Worm (Caenorhabditis elegans) whole organism, early embryonic: ENCODE measurements around the gene thn-6.
"Not testable (repeated sequence)": the region's sequence is repeated elsewhere in the genome, so short reads cannot be mapped to it uniquely, and the experiment has no call there.

Experiments
- B0310.2 ChIP-seq: sonication (generic microtip); optimal IDR thresholded peaks from 2 replicates; lab custom pipeline; 2016; ENCODE audit warnings: mild to moderate bottlenecking, missing genetic modification characterization, missing compliant biosample characterization
- F13C5.2 ChIP-seq: sonication (generic microtip); optimal IDR thresholded peaks from 2 replicates; lab custom pipeline; 2017; ENCODE audit warnings: mild to moderate bottlenecking, missing genetic modification characterization, inconsistent platforms, missing compliant biosample characterization
- aly-1 ChIP-seq: sonication (generic microtip); optimal IDR thresholded peaks from 2 replicates; lab custom pipeline; 2016; ENCODE audit warnings: missing genetic modification characterization, missing compliant biosample characterization
- ama-1 ChIP-seq: fragments of 150-350 bp; optimal IDR thresholded peaks from 2 replicates; lab custom pipeline; 2014
- ceh-13 ChIP-seq: fragments of 200-800 bp; sonication (Bioruptor generic); optimal IDR thresholded peaks from 2 replicates; lab custom pipeline; 2018; ENCODE audit warnings: mild to moderate bottlenecking, missing genetic modification characterization, missing compliant biosample characterization
- ets-7 ChIP-seq: sonication (generic microtip); optimal IDR thresholded peaks from 2 replicates; lab custom pipeline; 2016; ENCODE audit warnings: missing genotype, missing genetic modification characterization, missing compliant biosample characterization
- flt-1 ChIP-seq: fragments of 200-800 bp; sonication (Bioruptor generic); IDR thresholded peaks from 2 replicates; pipeline ENCODE4 v1.3.6; 2022; ENCODE audit warnings: missing genetic modification characterization, missing compliant biosample characterization
- hmbx-1 ChIP-seq: sonication (generic microtip); optimal IDR thresholded peaks from 2 replicates; lab custom pipeline; 2016; ENCODE audit warnings: mild to moderate bottlenecking, missing genetic modification characterization, missing compliant biosample characterization
- pes-1 ChIP-seq: fragments of 200-800 bp; sonication (Bioruptor generic); IDR thresholded peaks from 2 replicates; pipeline ENCODE4 v1.3.6; 2022; ENCODE audit warnings: missing genetic modification reagents, missing genetic modification characterization, missing compliant biosample characterization
- scrt-1 ChIP-seq: fragments of 200-800 bp; sonication (Bioruptor generic); IDR thresholded peaks from 2 replicates; pipeline ENCODE4 v1.3.6; 2022; ENCODE audit warnings: missing genetic modification characterization, missing compliant biosample characterization
- sea-1 ChIP-seq: fragments of 200-800 bp; sonication (Bioruptor generic); conservative IDR thresholded peaks from 2 replicates; pipeline ENCODE4 v1.3.6; 2022; ENCODE audit warnings: missing genetic modification characterization, missing compliant biosample characterization
- tbx-11 ChIP-seq: fragments of 200-800 bp; sonication (Bioruptor generic); IDR thresholded peaks from 2 replicates; pipeline ENCODE4 v1.3.6; 2022; ENCODE audit warnings: missing genetic modification characterization, missing compliant biosample characterization
- tra-4 ChIP-seq: sonication (generic microtip); optimal IDR thresholded peaks from 2 replicates; lab custom pipeline; 2017; ENCODE audit warnings: missing genetic modification characterization, missing compliant biosample characterization

ce11 chrIV:5225277-5225822, 3.4 kb upstream of the thn-6 start, which contains the start of gene cylc-1:
- TF ChIP-seq F13C5.2 (tag; lab: Kevin White, UChicago); ama-1 (lab: Kevin White, UChicago); flt-1; ceh-13 (GFP tag; lab: Kevin White, UChicago); hmbx-1 (tag; lab: Kevin White, UChicago); scrt-1 (GFP tag; lab: Robert Waterston, UW); tra-4 (tag; lab: Kevin White, UChicago); tbx-11 (GFP tag; lab: Robert Waterston, UW); B0310.2 (tag; lab: Kevin White, UChicago); pes-1 (GFP tag; lab: Robert Waterston, UW); sea-1; ets-7 (tag; lab: Kevin White, UChicago); aly-1 (tag; lab: Kevin White, UChicago): not testable (repeated sequence)
